Fruit fly (Drosophila melanogaster) whole organism, embryonic: ENCODE results near the gene Kyat.

Source experiments
- Ada2b ChIP-seq: fragments of 200-800 bp; sonication (Bioruptor generic); IDR thresholded peaks from 2 replicates; pipeline ENCODE4 v1.3.6; 2022; ENCODE audit warnings: missing biosample characterization, missing genetic modification characterization
- Aef1 ChIP-seq: fragments of 200-800 bp; sonication (Bioruptor generic); IDR thresholded peaks from 3 replicates; pipeline ENCODE4 v1.3.6; 2022; ENCODE audit warnings: missing biosample characterization, missing genetic modification characterization
- Bdp1 ChIP-seq: fragments of 200-800 bp; sonication (Bioruptor generic); optimal IDR thresholded peaks from 3 replicates; lab custom pipeline; 2016; ENCODE audit warnings: missing biosample characterization, missing genetic modification characterization
- CG10267 ChIP-seq: fragments of 200-800 bp; sonication (Bioruptor generic); optimal IDR thresholded peaks from 2 replicates; lab custom pipeline; 2018; ENCODE audit warnings: missing biosample characterization, mild to moderate bottlenecking, missing genetic modification characterization, moderate library complexity
- CG11695 ChIP-seq: fragments of 200-800 bp; sonication (Bioruptor generic); IDR thresholded peaks from 3 replicates; pipeline ENCODE4 v1.3.6; 2022; ENCODE audit warnings: missing biosample characterization, missing genetic modification characterization
- CG12104 ChIP-seq: fragments of 200-800 bp; sonication (Bioruptor generic); optimal IDR thresholded peaks from 3 replicates; lab custom pipeline; 2016; ENCODE audit warnings: missing biosample characterization, missing genetic modification characterization
- CG12769 ChIP-seq: fragments of 200-800 bp; sonication (Bioruptor generic); optimal IDR thresholded peaks from 2 replicates; lab custom pipeline; 2019; ENCODE audit warnings: missing biosample characterization, mild to moderate bottlenecking, missing genetic modification characterization, moderate library complexity
- CG13424 ChIP-seq: fragments of 200-800 bp; sonication (Bioruptor generic); optimal IDR thresholded peaks from 2 replicates; lab custom pipeline; 2019; ENCODE audit warnings: missing biosample characterization, mild to moderate bottlenecking, missing genetic modification characterization, moderate library complexity
- CG15011 ChIP-seq: fragments of 200-800 bp; sonication (Bioruptor generic); optimal IDR thresholded peaks from 3 replicates; lab custom pipeline; 2018; ENCODE audit warnings: missing biosample characterization, mild to moderate bottlenecking, missing genetic modification characterization
- CG15269 ChIP-seq: fragments of 200-800 bp; sonication (Bioruptor generic); optimal IDR thresholded peaks from 2 replicates; lab custom pipeline; 2018; ENCODE audit warnings: missing biosample characterization, mild to moderate bottlenecking, missing genetic modification characterization, moderate library complexity
- CG1529 ChIP-seq: fragments of 200-800 bp; sonication (Bioruptor generic); optimal IDR thresholded peaks from 3 replicates; lab custom pipeline; 2018; ENCODE audit warnings: missing biosample characterization, missing genetic modification characterization
- CG32772 ChIP-seq: fragments of 200-800 bp; sonication (Bioruptor generic); IDR thresholded peaks from 2 replicates; pipeline ENCODE4 v1.3.6; 2022; ENCODE audit warnings: missing biosample characterization, missing genetic modification characterization
- CG34224 ChIP-seq: fragments of 200-800 bp; sonication (Bioruptor generic); IDR thresholded peaks from 3 replicates; pipeline ENCODE4 v1.3.6; 2022; ENCODE audit warnings: missing biosample characterization, missing genetic modification characterization; ENCODE audit not compliant: partially characterized antibody
- CG4404 ChIP-seq: fragments of 200-800 bp; sonication (Bioruptor generic); IDR thresholded peaks from 2 replicates; pipeline ENCODE4 v1.3.6; 2022; ENCODE audit warnings: missing biosample characterization, missing genetic modification characterization
- CG4424 ChIP-seq: fragments of 200-800 bp; sonication (Bioruptor generic); optimal IDR thresholded peaks from 3 replicates; lab custom pipeline; 2016; ENCODE audit warnings: missing biosample characterization, missing genetic modification characterization
- CG6654 ChIP-seq: fragments of 200-800 bp; sonication (Bioruptor generic); optimal IDR thresholded peaks from 2 replicates; lab custom pipeline; 2017; ENCODE audit warnings: missing biosample characterization, mild to moderate bottlenecking, missing genetic modification characterization
- CG6813 ChIP-seq: fragments of 200-800 bp; sonication (Bioruptor generic); optimal IDR thresholded peaks from 2 replicates; lab custom pipeline; 2017; ENCODE audit warnings: missing biosample characterization, missing genetic modification characterization, mild to moderate bottlenecking, moderate library complexity, missing genetic modification reagents
- CG7556 ChIP-seq: fragments of 200-800 bp; sonication (Bioruptor generic); optimal IDR thresholded peaks from 2 replicates; lab custom pipeline; 2017; ENCODE audit warnings: missing biosample characterization, mild to moderate bottlenecking, missing genetic modification characterization
- CG8089 ChIP-seq: fragments of 200-800 bp; sonication (Bioruptor generic); optimal IDR thresholded peaks from 3 replicates; lab custom pipeline; 2016; ENCODE audit warnings: missing biosample characterization, missing genetic modification characterization
- CG8290 ChIP-seq, 3 experiments: fragments of 200-800 bp; sonication (Bioruptor generic); optimal IDR thresholded peaks; 2 replicates each; lab custom pipeline; 2016 to 2019; ENCODE audit warnings: missing biosample characterization in 3 of 3, missing genetic modification characterization in 3 of 3, mild to moderate bottlenecking in 2 of 3, moderate library complexity in 1 of 3
- CrebB ChIP-seq: fragments of 200-800 bp; sonication (Bioruptor generic); optimal IDR thresholded peaks from 3 replicates; lab custom pipeline; 2018; ENCODE audit warnings: missing biosample characterization, mild to moderate bottlenecking, missing genetic modification characterization
- Gsc ChIP-seq: fragments of 200-800 bp; sonication (Bioruptor generic); IDR thresholded peaks from 2 replicates; pipeline ENCODE4 v1.3.6; 2022; ENCODE audit warnings: missing biosample characterization, missing genetic modification characterization
- Hr39 ChIP-seq: fragments of >200 bp; optimal IDR thresholded peaks from 2 replicates; lab custom pipeline; 2017
- Mes4 ChIP-seq: fragments of 200-800 bp; sonication (Bioruptor generic); optimal IDR thresholded peaks from 2 replicates; lab custom pipeline; 2016; ENCODE audit warnings: missing biosample characterization, missing genetic modification characterization
- Poxn ChIP-seq: fragments of 200-800 bp; sonication (Bioruptor generic); IDR thresholded peaks from 2 replicates; pipeline ENCODE4 v1.3.6; 2022; ENCODE audit warnings: missing biosample characterization, missing genetic modification characterization
- Stat92E ChIP-seq, 3 experiments: fragments of >200 bp in 2 of 3; fragments of 200-800 bp in 1 of 3; sonication (Bioruptor generic) in 1 of 3; optimal IDR thresholded peaks; 2 replicates each; lab custom pipeline; 2017 to 2019; ENCODE audit warnings: missing biosample characterization in 3 of 3, missing genetic modification characterization in 3 of 3, mild to moderate bottlenecking in 1 of 3, moderate library complexity in 1 of 3
- Taf1 ChIP-seq: fragments of 200-800 bp; sonication (Bioruptor generic); IDR thresholded peaks from 2 replicates; pipeline ENCODE4 v1.3.6; 2022; ENCODE audit warnings: missing biosample characterization, missing genetic modification characterization
- ato ChIP-seq: fragments of 200-800 bp; sonication (Bioruptor generic); IDR thresholded peaks from 2 replicates; pipeline ENCODE4 v1.3.6; 2022; ENCODE audit warnings: missing biosample characterization, missing genetic modification characterization; ENCODE audit not compliant: partially characterized antibody
- bowl ChIP-seq: fragments of 200-800 bp; sonication (Bioruptor generic); IDR thresholded peaks from 2 replicates; pipeline ENCODE4 v1.3.6; 2022; ENCODE audit warnings: missing biosample characterization, missing genetic modification characterization
- corto ChIP-seq: fragments of 200-800 bp; sonication (Bioruptor generic); optimal IDR thresholded peaks from 2 replicates; lab custom pipeline; 2016; ENCODE audit warnings: missing biosample characterization, mild to moderate bottlenecking, missing genetic modification characterization, moderate library complexity
- dm ChIP-seq: fragments of 200-800 bp; sonication (Bioruptor generic); optimal IDR thresholded peaks from 3 replicates; lab custom pipeline; 2016; ENCODE audit warnings: missing biosample characterization, missing genetic modification characterization
- dmrt11E ChIP-seq: fragments of 200-800 bp; sonication (Bioruptor generic); optimal IDR thresholded peaks from 3 replicates; lab custom pipeline; 2018; ENCODE audit warnings: missing biosample characterization, mild to moderate bottlenecking, missing genetic modification characterization, moderate library complexity
- fd102C ChIP-seq: fragments of 200-800 bp; sonication (Bioruptor generic); optimal IDR thresholded peaks from 2 replicates; lab custom pipeline; 2018; ENCODE audit warnings: missing biosample characterization, mild to moderate bottlenecking, missing genetic modification characterization, moderate library complexity
- fd64A ChIP-seq: fragments of 200-800 bp; sonication (Bioruptor generic); optimal IDR thresholded peaks from 3 replicates; lab custom pipeline; 2018; ENCODE audit warnings: missing biosample characterization, mild to moderate bottlenecking, missing genetic modification characterization
- fru ChIP-seq: fragments of >200 bp; optimal IDR thresholded peaks from 2 replicates; lab custom pipeline; 2017
- grn ChIP-seq: fragments of 200-800 bp; sonication (Bioruptor generic); optimal IDR thresholded peaks from 3 replicates; lab custom pipeline; 2017; ENCODE audit warnings: missing biosample characterization, missing genetic modification characterization
- lbe ChIP-seq: fragments of 200-800 bp; sonication (Bioruptor generic); optimal IDR thresholded peaks from 2 replicates; lab custom pipeline; 2016; ENCODE audit warnings: missing biosample characterization, mild to moderate bottlenecking, missing genetic modification characterization
- lmd ChIP-seq: fragments of 200-800 bp; sonication (Bioruptor generic); IDR thresholded peaks from 2 replicates; pipeline ENCODE4 v1.3.6; 2022; ENCODE audit warnings: missing biosample characterization, missing genetic modification characterization
- pan ChIP-seq, 4 experiments: fragments of >200 bp in 3 of 4; fragments of 200-800 bp in 1 of 4; sonication (Bioruptor generic) in 1 of 4; optimal IDR thresholded peaks in 3 of 4; IDR thresholded peaks in 1 of 4; 2 replicates each; pipeline versions ENCODE4 v1.3.6 to Lab custom; 2017 to 2022; ENCODE audit warnings: missing biosample characterization in 2 of 4, missing genetic modification characterization in 2 of 4, mixed read lengths in 1 of 4
- pum ChIP-seq: fragments of 200-800 bp; sonication (Bioruptor generic); optimal IDR thresholded peaks from 2 replicates; lab custom pipeline; 2016; ENCODE audit warnings: missing biosample characterization, missing genetic modification characterization
- pzg ChIP-seq: fragments of 200-800 bp; sonication (Bioruptor generic); optimal IDR thresholded peaks from 3 replicates; lab custom pipeline; 2018; ENCODE audit warnings: missing biosample characterization, mild to moderate bottlenecking, missing genetic modification characterization, moderate library complexity
- scrt ChIP-seq: fragments of 200-800 bp; sonication (Bioruptor generic); optimal IDR thresholded peaks from 2 replicates; lab custom pipeline; 2018; ENCODE audit warnings: missing biosample characterization, mild to moderate bottlenecking, missing genetic modification characterization, moderate library complexity
- sima ChIP-seq: fragments of 200-800 bp; sonication (Bioruptor generic); optimal IDR thresholded peaks from 2 replicates; lab custom pipeline; 2016; ENCODE audit warnings: missing biosample characterization, missing genetic modification characterization
- tin ChIP-seq: fragments of 200-800 bp; sonication (Bioruptor generic); optimal IDR thresholded peaks from 3 replicates; lab custom pipeline; 2016; ENCODE audit warnings: missing biosample characterization, missing genetic modification characterization
- tio ChIP-seq: fragments of 200-800 bp; sonication (Bioruptor generic); optimal IDR thresholded peaks from 2 replicates; lab custom pipeline; 2017; ENCODE audit warnings: missing biosample characterization, missing genetic modification characterization, inconsistent platforms
- tll ChIP-seq, 2 experiments: fragments of 200-800 bp in 1 of 2; fragments of >200 bp in 1 of 2; sonication (Bioruptor generic) in 1 of 2; optimal IDR thresholded peaks; 2 replicates each; lab custom pipeline; 2017 to 2019; ENCODE audit warnings: missing biosample characterization in 2 of 2, missing genetic modification characterization in 2 of 2, mild to moderate bottlenecking in 1 of 2, moderate library complexity in 1 of 2
- ttk ChIP-seq: fragments of 200-800 bp; sonication (Bioruptor generic); IDR thresholded peaks from 2 replicates; pipeline ENCODE4 v2.1.2; 2022; ENCODE audit warnings: missing biosample characterization, missing genetic modification characterization
- unc-4 ChIP-seq: fragments of 200-800 bp; sonication (Bioruptor generic); IDR thresholded peaks from 2 replicates; pipeline ENCODE4 v1.3.6; 2022; ENCODE audit warnings: missing biosample characterization, missing genetic modification characterization; ENCODE audit not compliant: partially characterized antibody
- vnd ChIP-seq: fragments of 200-800 bp; sonication (Bioruptor generic); IDR thresholded peaks from 3 replicates; pipeline ENCODE4 v1.3.6; 2022; ENCODE audit warnings: missing biosample characterization, missing genetic modification characterization; ENCODE audit not compliant: partially characterized antibody
- yki ChIP-seq: fragments of >200 bp; optimal IDR thresholded peaks from 3 replicates; lab custom pipeline; 2018

Gene Kyat

DNA sequence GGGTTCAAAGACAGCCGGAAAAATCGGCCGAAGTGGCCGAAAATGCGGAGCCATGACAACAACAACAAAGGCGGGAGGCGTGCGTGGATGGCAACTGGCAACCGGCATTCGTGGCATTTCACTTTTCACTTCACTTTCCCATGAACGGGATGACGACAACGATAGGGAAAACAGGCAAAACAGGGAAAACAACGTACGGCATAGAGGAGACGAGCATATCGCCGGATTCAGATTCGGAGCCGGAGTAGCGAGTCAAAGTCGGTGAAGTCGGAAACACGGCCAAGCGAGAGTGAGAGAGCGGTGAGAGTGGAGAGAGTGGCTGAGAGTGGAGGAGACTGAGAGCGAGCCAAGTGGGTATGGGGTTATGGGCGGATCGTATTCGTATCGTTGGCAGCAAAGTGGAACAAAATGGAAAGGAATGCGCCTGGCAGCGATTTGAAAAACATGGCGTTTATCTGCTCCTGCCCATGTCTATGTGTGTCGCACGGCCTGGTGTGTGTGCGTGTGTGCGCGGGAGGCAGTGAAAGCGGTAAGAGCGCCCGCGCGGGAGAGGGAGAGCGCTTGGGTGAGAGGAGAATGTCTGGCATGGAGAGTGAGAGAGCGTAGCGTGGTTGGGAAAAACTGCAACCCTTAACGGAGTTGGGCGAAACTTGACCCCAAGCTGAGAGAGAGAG lies 48.8 kb downstream of the Kyat start (continued):
- TF ChIP-seq pan (optimal IDR thresholded peaks at IDR 0.05; lab: Kevin White, UChicago) (no peak), pan (GFP tag; optimal IDR thresholded peaks at IDR 0.05 in 1 of 2, IDR thresholded peaks at IDR 0.05 in 1 of 2) (no peak), CG6654 (no peak), scrt (GFP tag; lab: Kevin White, UChicago) (no peak), fd102C (GFP tag; lab: Kevin White, UChicago) (no peak), fru (lab: Kevin White, UChicago) (no peak), CG15011 (no peak), sima (GFP tag; lab: Kevin White, UChicago) (no peak), tll (GFP tag; optimal IDR thresholded peaks at IDR 0.05; lab: Kevin White, UChicago) (peak in 1 of 2 experiments; percentile 74), fd64A (GFP tag; lab: Kevin White, UChicago) (no peak), bowl (no peak), CG1529 (GFP tag; lab: Kevin White, UChicago) (no peak), Ada2b (GFP tag; lab: Robert Waterston, UW) (no peak), yki (lab: Kevin White, UChicago) (peak; percentile 97), unc-4 (GFP tag; lab: Robert Waterston, UW) (0 out of 2 replicates have a peak, but pooled peaks have one; percentile 31), Taf1 (no peak), CG34224 (GFP tag; lab: Robert Waterston, UW) (peak; percentile 51; the same call in 1 of the 3 replicates), Hr39 (lab: Kevin White, UChicago) (no peak), pzg (GFP tag; lab: Kevin White, UChicago) (no peak), vnd (GFP tag; lab: Robert Waterston, UW) (no peak), CG6813 (no peak), ato (GFP tag; lab: Robert Waterston, UW) (no peak), Mes4 (GFP tag; lab: Kevin White, UChicago) (no peak), CG10267 (tag; lab: Kevin White, UChicago) (no peak), lbe (GFP tag; lab: Kevin White, UChicago) (no peak), Stat92E (GFP tag; optimal IDR thresholded peaks at IDR 0.05; lab: Kevin White, UChicago) (no peak), CG12104 (GFP tag; lab: Kevin White, UChicago) (no peak), tin (GFP tag; lab: Kevin White, UChicago) (no peak), grn (GFP tag; lab: Kevin White, UChicago) (no peak), CG4424 (GFP tag; lab: Kevin White, UChicago) (no peak), Gsc (GFP tag; lab: Robert Waterston, UW) (no peak), Bdp1 (no peak), lmd (GFP tag; lab: Robert Waterston, UW) (no peak), Aef1 (no peak), CG11695 (no peak), CG7556 (GFP tag; lab: Kevin White, UChicago) (no peak), ttk (GFP tag; lab: Robert Waterston, UW) (no peak), pum (GFP tag; lab: Kevin White, UChicago) (no peak), tio (GFP tag; lab: Kevin White, UChicago) (no peak), dmrt11E (tag; lab: Kevin White, UChicago) (peak; percentile 8), CG13424 (tag; lab: Kevin White, UChicago) (no peak), CG15269 (no peak), CG8089 (GFP tag; lab: Kevin White, UChicago) (no peak), CG12769 (tag; lab: Kevin White, UChicago) (no peak), dm (GFP tag; lab: Kevin White, UChicago) (no peak), Poxn (GFP tag; lab: Robert Waterston, UW) (no peak), corto (GFP tag; lab: Kevin White, UChicago) (no peak), CG4404 (GFP tag; lab: Robert Waterston, UW) (no peak), CrebB (tag; lab: Kevin White, UChicago) (no peak), CG8290 (GFP tag; optimal IDR thresholded peaks at IDR 0.05; lab: Kevin White, UChicago) (no peak), CG8290 (tag; optimal IDR thresholded peaks at IDR 0.05; lab: Kevin White, UChicago) (no peak), CG32772 (no peak)
